Comparison of ENCODE assay signal across 1 worm cellular context in genomic region chrII:6665908-6666307, ce11.
TF ChIP-seq lines count a peak whose summit lies in the region.

No protein-coding gene starts in this region.

TF ChIP-seq in whole organism, L4 larva, 104 proteins besides CTCF, POLR2A, EP300 and RAD21 (continued from another document):
- TF ChIP-seq dmd-6 (GFP tag; IDR thresholded peaks at IDR 0.05; lab: Robert Waterston, UW) (peak; percentile 64; the same call in 1 of the 2 replicates), nhr-28 (tag; optimal IDR thresholded peaks at IDR 0.05; lab: Kevin White, UChicago) (peak; percentile 72), nhr-10 (tag; optimal IDR thresholded peaks at IDR 0.05; lab: Kevin White, UChicago) (no peak), fkh-10 (GFP tag; optimal IDR thresholded peaks at IDR 0.05; lab: Kevin White, UChicago) (no peak), spr-1 (tag; optimal IDR thresholded peaks at IDR 0.05; lab: Kevin White, UChicago) (no peak), hlh-30 (tag; optimal IDR thresholded peaks at IDR 0.05; lab: Kevin White, UChicago; ENCODE audit: insufficient read depth) (no peak), F26F4.8 (GFP tag; conservative IDR thresholded peaks at IDR 0.05; lab: Robert Waterston, UW) (no peak)
